Fruit fly (Drosophila melanogaster) whole organism, embryonic: ENCODE results near the gene rols.

Source experiments
- Adf1 ChIP-seq: fragments of 200-800 bp; sonication (Bioruptor generic); IDR thresholded peaks from 2 replicates; pipeline ENCODE4 v1.3.6; 2022; ENCODE audit warnings: missing biosample characterization, missing genetic modification characterization
- Atf-2 ChIP-seq: fragments of 200-800 bp; sonication (Bioruptor generic); optimal IDR thresholded peaks from 2 replicates; lab custom pipeline; 2016; ENCODE audit warnings: missing biosample characterization, missing genetic modification characterization
- Atf6 ChIP-seq: fragments of 200-800 bp; sonication (Bioruptor generic); IDR thresholded peaks from 2 replicates; pipeline ENCODE4 v1.3.6; 2022; ENCODE audit warnings: missing biosample characterization, missing genetic modification characterization
- CG11085 ChIP-seq: fragments of 200-800 bp; sonication (Bioruptor generic); IDR thresholded peaks from 2 replicates; pipeline ENCODE4 v1.3.6; 2022; ENCODE audit warnings: missing biosample characterization, missing genetic modification characterization
- CG11723 ChIP-seq: fragments of 200-800 bp; sonication (Bioruptor generic); optimal IDR thresholded peaks from 2 replicates; lab custom pipeline; 2017; ENCODE audit warnings: missing biosample characterization, mild to moderate bottlenecking, missing genetic modification characterization
- CG13296 ChIP-seq: fragments of 200-800 bp; sonication (Bioruptor generic); optimal IDR thresholded peaks from 3 replicates; lab custom pipeline; 2018; ENCODE audit warnings: missing biosample characterization, mild to moderate bottlenecking, missing genetic modification characterization
- CG14014 ChIP-seq: fragments of 200-800 bp; sonication (Bioruptor generic); IDR thresholded peaks from 2 replicates; pipeline ENCODE4 v1.3.6; 2022; ENCODE audit warnings: missing biosample characterization, missing genetic modification characterization
- CG14860 ChIP-seq: fragments of 200-800 bp; sonication (Bioruptor generic); IDR thresholded peaks from 3 replicates; pipeline ENCODE4 v1.3.6; 2022; ENCODE audit warnings: missing biosample characterization, missing genetic modification characterization; ENCODE audit not compliant: partially characterized antibody
- CG16779 ChIP-seq: fragments of 200-800 bp; sonication (Bioruptor generic); IDR thresholded peaks from 2 replicates; pipeline ENCODE4 v1.3.6; 2022; ENCODE audit warnings: missing biosample characterization, missing genetic modification characterization
- CG17359 ChIP-seq: fragments of 200-800 bp; sonication (Bioruptor generic); optimal IDR thresholded peaks from 3 replicates; lab custom pipeline; 2018; ENCODE audit warnings: missing biosample characterization, mild to moderate bottlenecking, missing genetic modification characterization, moderate library complexity
- CG17385 ChIP-seq: fragments of 200-800 bp; sonication (Bioruptor generic); optimal IDR thresholded peaks from 3 replicates; lab custom pipeline; 2018; ENCODE audit warnings: missing biosample characterization, mild to moderate bottlenecking, missing genetic modification characterization
- CG2129 ChIP-seq: fragments of 200-800 bp; sonication (Bioruptor generic); IDR thresholded peaks from 2 replicates; pipeline ENCODE4 v1.3.6; 2022; ENCODE audit warnings: missing biosample characterization, missing genetic modification characterization; ENCODE audit not compliant: partially characterized antibody
- CG2199 ChIP-seq: fragments of 200-800 bp; sonication (Bioruptor generic); IDR thresholded peaks from 3 replicates; pipeline ENCODE4 v1.3.6; 2022; ENCODE audit warnings: missing biosample characterization, missing genetic modification characterization
- CG4404 ChIP-seq: fragments of 200-800 bp; sonication (Bioruptor generic); IDR thresholded peaks from 2 replicates; pipeline ENCODE4 v1.3.6; 2022; ENCODE audit warnings: missing biosample characterization, missing genetic modification characterization
- CG4424 ChIP-seq: fragments of 200-800 bp; sonication (Bioruptor generic); optimal IDR thresholded peaks from 3 replicates; lab custom pipeline; 2016; ENCODE audit warnings: missing biosample characterization, missing genetic modification characterization
- CG5245 ChIP-seq: fragments of 200-800 bp; sonication (Bioruptor generic); optimal IDR thresholded peaks from 3 replicates; lab custom pipeline; 2016; ENCODE audit warnings: missing biosample characterization, missing genetic modification characterization
- CG6791 ChIP-seq: fragments of 200-800 bp; sonication (Bioruptor generic); IDR thresholded peaks from 3 replicates; pipeline ENCODE4 v1.3.6; 2022; ENCODE audit warnings: missing biosample characterization, missing genetic modification characterization; ENCODE audit not compliant: partially characterized antibody
- CG8290 ChIP-seq, 3 experiments: fragments of 200-800 bp; sonication (Bioruptor generic); optimal IDR thresholded peaks; 2 replicates each; lab custom pipeline; 2016 to 2019; ENCODE audit warnings: missing biosample characterization in 3 of 3, missing genetic modification characterization in 3 of 3, mild to moderate bottlenecking in 2 of 3, moderate library complexity in 1 of 3
- CTCF ChIP-seq: fragments of 200-800 bp; sonication (Bioruptor generic); optimal IDR thresholded peaks from 2 replicates; lab custom pipeline; 2017; ENCODE audit warnings: missing biosample characterization, mild to moderate bottlenecking, missing genetic modification characterization, moderate library complexity
- ERR ChIP-seq: fragments of 200-800 bp; sonication (Bioruptor generic); optimal IDR thresholded peaks from 2 replicates; lab custom pipeline; 2016; ENCODE audit warnings: missing biosample characterization, missing genetic modification characterization
- HLH4C ChIP-seq: fragments of 200-800 bp; sonication (Bioruptor generic); IDR thresholded peaks from 3 replicates; pipeline ENCODE4 v1.3.6; 2022; ENCODE audit warnings: missing biosample characterization, missing genetic modification characterization; ENCODE audit not compliant: partially characterized antibody
- Hey ChIP-seq: fragments of 200-800 bp; sonication (Bioruptor generic); optimal IDR thresholded peaks from 3 replicates; lab custom pipeline; 2018; ENCODE audit warnings: missing biosample characterization, mild to moderate bottlenecking, missing genetic modification characterization
- Max ChIP-seq: fragments of 200-800 bp; sonication (Bioruptor generic); optimal IDR thresholded peaks from 2 replicates; lab custom pipeline; 2016; ENCODE audit warnings: missing biosample characterization, mild to moderate bottlenecking, missing genetic modification characterization
- Med ChIP-seq: fragments of 200-800 bp; sonication (Bioruptor generic); peaks from one replicate; lab custom pipeline; 2016; ENCODE audit warnings: missing biosample characterization, missing genetic modification characterization, mild to moderate bottlenecking, inconsistent platforms, moderate library complexity
- NC2β ChIP-seq: fragments of 200-800 bp; sonication (Bioruptor generic); optimal IDR thresholded peaks from 2 replicates; lab custom pipeline; 2016; ENCODE audit warnings: missing biosample characterization, missing genetic modification characterization
- Stat92E ChIP-seq, 3 experiments: fragments of >200 bp in 2 of 3; fragments of 200-800 bp in 1 of 3; sonication (Bioruptor generic) in 1 of 3; optimal IDR thresholded peaks; 2 replicates each; lab custom pipeline; 2017 to 2019; ENCODE audit warnings: missing biosample characterization in 3 of 3, missing genetic modification characterization in 3 of 3, mild to moderate bottlenecking in 1 of 3, moderate library complexity in 1 of 3
- Trl ChIP-seq, 3 experiments: fragments of >200 bp in 2 of 3; fragments of 200-800 bp in 1 of 3; sonication (Bioruptor generic) in 1 of 3; optimal IDR thresholded peaks; 2 replicates in 1 of 3; 3 replicates in 2 of 3; lab custom pipeline; 2016 to 2017; ENCODE audit warnings: missing biosample characterization in 1 of 3, missing genetic modification characterization in 1 of 3
- ab ChIP-seq: fragments of 200-800 bp; sonication (Bioruptor generic); optimal IDR thresholded peaks from 2 replicates; lab custom pipeline; 2016; ENCODE audit warnings: missing biosample characterization, missing genetic modification characterization
- ara ChIP-seq: fragments of 200-800 bp; sonication (Bioruptor generic); IDR thresholded peaks from 2 replicates; pipeline ENCODE4 v1.3.6; 2022; ENCODE audit warnings: missing biosample characterization, missing genetic modification characterization
- bbx ChIP-seq: fragments of 200-800 bp; sonication (Bioruptor generic); IDR thresholded peaks from 2 replicates; pipeline ENCODE4 v1.3.6; 2022; ENCODE audit warnings: missing biosample characterization, missing genetic modification characterization; ENCODE audit not compliant: partially characterized antibody
- caup ChIP-seq: fragments of 200-800 bp; sonication (Bioruptor generic); optimal IDR thresholded peaks from 3 replicates; lab custom pipeline; 2017; ENCODE audit warnings: missing biosample characterization, mild to moderate bottlenecking, missing genetic modification characterization, moderate library complexity; ENCODE audit not compliant: severe bottlenecking
- chn ChIP-seq: fragments of 200-800 bp; sonication (Bioruptor generic); optimal IDR thresholded peaks from 2 replicates; lab custom pipeline; 2016; ENCODE audit warnings: missing biosample characterization, missing genetic modification characterization
- crc ChIP-seq: fragments of 200-800 bp; sonication (Bioruptor generic); optimal IDR thresholded peaks from 2 replicates; lab custom pipeline; 2016; ENCODE audit warnings: missing biosample characterization, missing genetic modification characterization
- croc ChIP-seq: fragments of 200-800 bp; sonication (Bioruptor generic); conservative IDR thresholded peaks from 3 replicates; pipeline ENCODE4 v1.3.6; 2022; ENCODE audit warnings: missing biosample characterization, missing genetic modification characterization
- danr ChIP-seq: fragments of 200-800 bp; sonication (Bioruptor generic); IDR thresholded peaks from 2 replicates; pipeline ENCODE4 v1.3.6; 2022; ENCODE audit warnings: missing biosample characterization, missing genetic modification characterization
- dimm ChIP-seq: fragments of 200-800 bp; sonication (Bioruptor generic); IDR thresholded peaks from 2 replicates; pipeline ENCODE4 v1.3.6; 2022; ENCODE audit warnings: missing biosample characterization, missing genetic modification characterization
- dmrt11E ChIP-seq: fragments of 200-800 bp; sonication (Bioruptor generic); optimal IDR thresholded peaks from 3 replicates; lab custom pipeline; 2018; ENCODE audit warnings: missing biosample characterization, mild to moderate bottlenecking, missing genetic modification characterization, moderate library complexity
- grn ChIP-seq: fragments of 200-800 bp; sonication (Bioruptor generic); optimal IDR thresholded peaks from 3 replicates; lab custom pipeline; 2017; ENCODE audit warnings: missing biosample characterization, missing genetic modification characterization
- gsb ChIP-seq: fragments of 200-800 bp; sonication (Bioruptor generic); IDR thresholded peaks from 2 replicates; pipeline ENCODE4 v1.3.6; 2022; ENCODE audit warnings: missing biosample characterization, missing genetic modification characterization
- lmd ChIP-seq: fragments of 200-800 bp; sonication (Bioruptor generic); IDR thresholded peaks from 2 replicates; pipeline ENCODE4 v1.3.6; 2022; ENCODE audit warnings: missing biosample characterization, missing genetic modification characterization
- lola ChIP-seq, 3 experiments: fragments of >200 bp in 2 of 3; fragments of 200-800 bp in 1 of 3; sonication (Bioruptor generic) in 1 of 3; optimal IDR thresholded peaks; 2 replicates each; lab custom pipeline; 2017 to 2019; ENCODE audit warnings: missing biosample characterization in 3 of 3, missing genetic modification characterization in 3 of 3, mild to moderate bottlenecking in 1 of 3, moderate library complexity in 1 of 3
- maf-S ChIP-seq: fragments of 200-800 bp; sonication (Bioruptor generic); optimal IDR thresholded peaks from 2 replicates; lab custom pipeline; 2016; ENCODE audit warnings: missing biosample characterization, missing genetic modification characterization
- otp ChIP-seq: fragments of 200-800 bp; sonication (Bioruptor generic); IDR thresholded peaks from 3 replicates; pipeline ENCODE4, ENCODE4 v1.3.6; 2022; ENCODE audit warnings: missing biosample characterization, missing genetic modification characterization
- pita ChIP-seq: fragments of 200-800 bp; sonication (Bioruptor generic); optimal IDR thresholded peaks from 2 replicates; lab custom pipeline; 2017; ENCODE audit warnings: missing biosample characterization, mild to moderate bottlenecking, missing genetic modification characterization
- pzg ChIP-seq: fragments of 200-800 bp; sonication (Bioruptor generic); optimal IDR thresholded peaks from 3 replicates; lab custom pipeline; 2018; ENCODE audit warnings: missing biosample characterization, mild to moderate bottlenecking, missing genetic modification characterization, moderate library complexity
- repo ChIP-seq: fragments of 200-800 bp; sonication (Bioruptor generic); optimal IDR thresholded peaks from 2 replicates; lab custom pipeline; 2016; ENCODE audit warnings: missing biosample characterization, missing genetic modification characterization
- sc ChIP-seq, 3 experiments: fragments of >200 bp in 2 of 3; fragments of 200-800 bp in 1 of 3; sonication (Bioruptor generic) in 1 of 3; optimal IDR thresholded peaks; 2 replicates in 2 of 3; 3 replicates in 1 of 3; lab custom pipeline; 2017; ENCODE audit warnings: mild to moderate bottlenecking in 1 of 3, missing biosample characterization in 1 of 3, missing genetic modification characterization in 1 of 3, missing genetic modification reagents in 1 of 3
- trh ChIP-seq: fragments of 200-800 bp; sonication (Bioruptor generic); optimal IDR thresholded peaks from 2 replicates; lab custom pipeline; 2016; ENCODE audit warnings: missing biosample characterization, missing genetic modification characterization
- unc-4 ChIP-seq: fragments of 200-800 bp; sonication (Bioruptor generic); IDR thresholded peaks from 2 replicates; pipeline ENCODE4 v1.3.6; 2022; ENCODE audit warnings: missing biosample characterization, missing genetic modification characterization; ENCODE audit not compliant: partially characterized antibody
- wdn ChIP-seq: fragments of 200-800 bp; sonication (Bioruptor generic); IDR thresholded peaks from 2 replicates; pipeline ENCODE4 v1.3.6; 2022; ENCODE audit warnings: missing biosample characterization, missing genetic modification characterization

Gene rols

dm6 chr3L:12050629-12051028, 14.0 kb downstream of the rols start (continued):
- TF ChIP-seq CG4404 (GFP tag; lab: Robert Waterston, UW) (no peak), danr (GFP tag; lab: Robert Waterston, UW) (no peak), croc (GFP tag; lab: Robert Waterston, UW) (no peak), crc (no peak), Adf1 (GFP tag; lab: Robert Waterston, UW) (no peak), CG2129 (no peak), CG8290 (GFP tag; optimal IDR thresholded peaks at IDR 0.05; lab: Kevin White, UChicago) (no peak), CG8290 (tag; optimal IDR thresholded peaks at IDR 0.05; lab: Kevin White, UChicago) (no peak), chn (GFP tag; lab: Kevin White, UChicago) (no peak), lola (GFP tag; optimal IDR thresholded peaks at IDR 0.05; lab: Kevin White, UChicago) (no peak), Trl (optimal IDR thresholded peaks at IDR 0.05; lab: Kevin White, UChicago) (no peak), Trl (GFP tag; optimal IDR thresholded peaks at IDR 0.05; lab: Kevin White, UChicago) (no peak), CG5245 (GFP tag; lab: Kevin White, UChicago) (no peak), otp (GFP tag; lab: Robert Waterston, UW) (0 out of 3 replicates have a peak, but pooled peaks have one; percentile 38), CG2199 (GFP tag; lab: Robert Waterston, UW) (no peak), wdn (GFP tag; lab: Robert Waterston, UW) (no peak), caup (GFP tag; lab: Kevin White, UChicago) (no peak), Stat92E (GFP tag; optimal IDR thresholded peaks at IDR 0.05; lab: Kevin White, UChicago) (no peak), dmrt11E (tag; lab: Kevin White, UChicago) (peak; percentile 2), repo (GFP tag; lab: Kevin White, UChicago) (no peak), CG11085 (no peak), Max (GFP tag; lab: Kevin White, UChicago) (no peak), sc (optimal IDR thresholded peaks at IDR 0.05; lab: Kevin White, UChicago) (no peak), sc (GFP tag; optimal IDR thresholded peaks at IDR 0.05; lab: Kevin White, UChicago) (no peak), CG6791 (GFP tag; lab: Robert Waterston, UW) (no peak), grn (GFP tag; lab: Kevin White, UChicago) (no peak), CG17385 (GFP tag; lab: Kevin White, UChicago) (no peak), CG14860 (no peak), unc-4 (GFP tag; lab: Robert Waterston, UW) (no peak), gsb (GFP tag; lab: Robert Waterston, UW) (no peak), Med (GFP tag; lab: Kevin White, UChicago) (no peak), ara (GFP tag; lab: Robert Waterston, UW) (no peak; the same call in 1 of the 2 replicates), ERR (GFP tag; lab: Kevin White, UChicago) (no peak), CTCF (GFP tag; lab: Kevin White, UChicago) (no peak), CG11723 (GFP tag; lab: Kevin White, UChicago) (no peak), CG4424 (GFP tag; lab: Kevin White, UChicago) (peak; percentile 16), CG17359 (peak; percentile 20), CG14014 (GFP tag; lab: Robert Waterston, UW) (0 out of 2 replicates have a peak, but pooled peaks have one; percentile 39), CG13296 (GFP tag; lab: Kevin White, UChicago) (peak; percentile 37), HLH4C (GFP tag; lab: Robert Waterston, UW) (no peak), trh (GFP tag; lab: Kevin White, UChicago) (no peak), NC2β (no peak), lmd (GFP tag; lab: Robert Waterston, UW) (0 out of 2 replicates have a peak, but pooled peaks have one; percentile 32), Atf6 (GFP tag; lab: Robert Waterston, UW) (no peak), dimm (no peak), bbx (GFP tag; lab: Robert Waterston, UW) (no peak), maf-S (GFP tag; lab: Kevin White, UChicago) (no peak), Atf-2 (no peak), Hey (no peak), CG16779 (GFP tag; lab: Robert Waterston, UW) (no peak), ab (GFP tag; lab: Kevin White, UChicago) (no peak), pzg (GFP tag; lab: Kevin White, UChicago) (no peak), pita (GFP tag; lab: Kevin White, UChicago) (no peak)
